Fruit fly (Drosophila melanogaster): ENCODE data around the gene LysS.

The LysS gene

dm6 chr3L:1247627-1248295 is 20.2 kb downstream of the LysS start, which contains the start of the genes Psf1 and Sac1 (continued):
- TF ChIP-seq CG3919 (GFP tag; optimal IDR thresholded peaks at IDR 0.05) (peak; percentile 40), fkh (GFP tag; optimal IDR thresholded peaks at IDR 0.05) (no peak), Sox102F (GFP tag; optimal IDR thresholded peaks at IDR 0.05) (no peak), CG34406 (GFP tag; optimal IDR thresholded peaks at IDR 0.05) (peak; percentile 7), CG6808 (GFP tag; optimal IDR thresholded peaks at IDR 0.05) (no peak), eg (GFP tag; IDR thresholded peaks at IDR 0.05) (no peak), CG6276 (GFP tag; optimal IDR thresholded peaks at IDR 0.05) (no peak), Eip75B (GFP tag; optimal IDR thresholded peaks at IDR 0.05) (no peak), esn (GFP tag; optimal IDR thresholded peaks at IDR 0.05) (peak; percentile 48), dsx (GFP tag; optimal IDR thresholded peaks at IDR 0.05; ENCODE audit: poor library complexity, severe bottlenecking) (no peak), achi (GFP tag; optimal IDR thresholded peaks at IDR 0.05) (peak; percentile 14), ss (GFP tag; optimal IDR thresholded peaks at IDR 0.05) (no peak), Eip93F (GFP tag; optimal IDR thresholded peaks at IDR 0.05) (no peak), CG11294 (GFP tag; IDR thresholded peaks at IDR 0.05) (no peak), Met (GFP tag; optimal IDR thresholded peaks at IDR 0.05) (peak; percentile 24), Sox14 (GFP tag; optimal IDR thresholded peaks at IDR 0.05) (peak; percentile 57), Hr4 (GFP tag; optimal IDR thresholded peaks at IDR 0.05) (no peak), Gug (GFP tag; IDR thresholded peaks at IDR 0.05) (no peak), CG1621 (tag; optimal IDR thresholded peaks at IDR 0.05) (no peak), CG6854 (GFP tag; optimal IDR thresholded peaks at IDR 0.05) (no peak), CG3032 (tag; optimal IDR thresholded peaks at IDR 0.05) (peak; percentile 58), CG4318 (GFP tag; optimal IDR thresholded peaks at IDR 0.05) (no peak), CG9139 (GFP tag; optimal IDR thresholded peaks at IDR 0.05) (no peak), acj6 (GFP tag; optimal IDR thresholded peaks at IDR 0.05) (peak; percentile 45), cyc (GFP tag; optimal IDR thresholded peaks at IDR 0.05) (peak; percentile 54), Hr38 (GFP tag; optimal IDR thresholded peaks at IDR 0.05) (no peak), Ets96B (tag; optimal IDR thresholded peaks at IDR 0.05) (no peak), Ets21C (GFP tag; optimal IDR thresholded peaks at IDR 0.05) (peak; percentile 48), CG8119 (GFP tag; IDR thresholded peaks at IDR 0.05) (no peak), spab (GFP tag; optimal IDR thresholded peaks at IDR 0.05) (no peak), pdm3 (GFP tag; optimal IDR thresholded peaks at IDR 0.05) (peak; percentile 50), Lpt (GFP tag; optimal IDR thresholded peaks at IDR 0.05) (no peak), CG10631 (GFP tag; optimal IDR thresholded peaks at IDR 0.05) (peak; percentile 34), svp (GFP tag) (peak; percentile 81), lz (GFP tag; optimal IDR thresholded peaks at IDR 0.05) (peak; percentile 32), Blimp-1 (GFP tag; optimal IDR thresholded peaks at IDR 0.05) (no peak)

dm6 chr3L:1250396-1250795 is 22.8 kb downstream of the LysS start, which contains the start of gene Bfc:
Bfc (plus strand) TSS chr3L:1250696.
- TF ChIP-seq CG6163 (GFP tag; IDR thresholded peaks at IDR 0.05) = no peak
- no peak for TF ChIP-seq Eip78C (GFP tag)
- TF ChIP-seq CG10631 (GFP tag; optimal IDR thresholded peaks at IDR 0.05) = no peak
- no peak for TF ChIP-seq svp (GFP tag)
- TF ChIP-seq topi (GFP tag; optimal IDR thresholded peaks at IDR 0.05) = no peak
- no peak for TF ChIP-seq lz (GFP tag; optimal IDR thresholded peaks at IDR 0.05)
- TF ChIP-seq dsx (GFP tag; optimal IDR thresholded peaks at IDR 0.05; ENCODE audit: poor library complexity, severe bottlenecking) = no peak

DNA sequence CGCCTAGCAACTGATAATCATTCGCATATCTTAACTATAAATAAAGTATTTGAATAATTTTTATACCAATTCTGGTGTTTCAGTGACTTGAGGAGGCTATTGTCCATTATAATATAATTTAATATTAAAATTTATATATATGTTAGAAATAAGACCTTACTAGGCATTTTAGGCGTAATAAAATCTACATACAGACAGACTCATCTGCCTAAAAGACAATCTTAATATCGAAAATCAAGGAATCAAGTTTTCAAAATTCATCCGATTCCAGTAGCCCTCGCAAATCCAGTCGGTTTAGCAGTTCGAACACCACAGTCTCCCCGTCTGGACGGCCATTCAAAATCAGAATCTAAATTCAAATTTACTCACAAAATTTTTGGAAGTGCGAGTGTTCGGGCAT is 24.2 kb downstream of the LysS start, which contains the start of the genes CG9130 and CG9133:
Gene CG9130 (plus strand): TSS at position 301 of the 400 bp plus-strand sequence.
Gene CG9133 (plus strand): TSS at position 301 of the 400 bp plus-strand sequence.
- no peak for TF ChIP-seq Eip75B (GFP tag; optimal IDR thresholded peaks at IDR 0.05)
- TF ChIP-seq CG11762 (GFP tag; optimal IDR thresholded peaks at IDR 0.05; ENCODE audit: insufficient read depth) = no peak
- no peak for TF ChIP-seq pdm3 (GFP tag; optimal IDR thresholded peaks at IDR 0.05)

Data from whole organism, prepupa.